Worm (Caenorhabditis elegans): ENCODE results near the gene ets-8.

ets-8 gene

DNA sequence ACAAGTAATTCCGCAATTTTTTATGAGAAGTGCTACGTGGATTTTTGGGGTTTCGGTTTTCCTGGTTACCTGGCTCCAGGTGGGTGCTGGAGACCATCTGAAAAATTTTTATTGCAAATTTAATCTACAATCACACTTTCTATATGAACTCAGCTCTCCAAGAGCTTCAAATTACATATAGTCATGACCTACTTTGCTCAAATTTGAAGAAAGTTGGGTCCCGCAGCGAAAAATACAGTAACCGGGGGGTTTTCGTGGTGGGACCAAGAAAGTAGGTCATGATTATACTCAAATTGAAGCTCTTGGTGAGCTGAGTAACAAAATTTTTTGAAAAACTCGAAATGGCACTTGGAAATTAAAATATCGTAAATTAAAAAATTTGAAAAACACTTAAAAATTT, at the start of gene ets-8:
ets-8 (minus strand) TSS at position 101 of the 400 bp plus-strand sequence.
- TF ChIP-seq zag-1 (tag; optimal IDR thresholded peaks at IDR 0.05) (no peak), nhr-67 (tag; optimal IDR thresholded peaks at IDR 0.05) (no peak), sea-2 (GFP tag; optimal IDR thresholded peaks at IDR 0.05) (no peak), nhr-25 (tag; optimal IDR thresholded peaks at IDR 0.05) (no peak), ama-1 (optimal IDR thresholded peaks at IDR 0.05) (no peak), jun-1 (tag; optimal IDR thresholded peaks at IDR 0.05) (no peak), nfya-1 (tag; optimal IDR thresholded peaks at IDR 0.05; ENCODE audit: insufficient read depth) (no peak), pqm-1 (tag; optimal IDR thresholded peaks at IDR 0.05) (no peak), elt-1 (tag; optimal IDR thresholded peaks at IDR 0.05) (no peak), ztf-11 (tag; optimal IDR thresholded peaks at IDR 0.05) (no peak), lin-39 (tag; optimal IDR thresholded peaks at IDR 0.05) (no peak), nhr-43 (tag; optimal IDR thresholded peaks at IDR 0.05; ENCODE audit: poor library complexity, severe bottlenecking) (no peak), nhr-11 (tag; optimal IDR thresholded peaks at IDR 0.05) (no peak), egl-27 (tag; optimal IDR thresholded peaks at IDR 0.05) (no peak), nhr-28 (tag; optimal IDR thresholded peaks at IDR 0.05) (no peak), ZK546.5 (tag; optimal IDR thresholded peaks at IDR 0.05) (no peak), ceh-82 (tag; optimal IDR thresholded peaks at IDR 0.05) (no peak), lsy-12 (tag; optimal IDR thresholded peaks at IDR 0.05) (no peak), hmg-11 (tag; optimal IDR thresholded peaks at IDR 0.05) (no peak), ceh-28 (tag; optimal IDR thresholded peaks at IDR 0.05) (no peak)

DNA sequence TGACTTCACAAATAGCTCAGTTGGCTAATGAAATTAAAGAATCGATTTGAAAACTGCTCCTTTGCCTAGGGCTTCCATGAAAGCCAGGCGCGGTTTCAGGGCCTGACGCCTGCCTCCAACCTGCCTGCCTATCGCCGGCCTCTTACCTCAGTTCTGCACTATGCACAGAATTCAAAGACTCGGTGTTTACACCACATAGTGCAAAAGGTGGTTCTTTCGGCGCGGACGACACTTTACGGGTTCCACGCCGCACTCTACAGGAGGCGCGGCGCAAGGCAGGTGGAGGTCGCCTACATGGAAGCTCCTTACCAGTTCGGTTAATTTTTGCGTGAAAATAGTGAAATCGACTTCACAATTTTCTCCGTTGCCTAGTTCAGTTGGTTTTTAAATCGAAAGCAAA, 49.5 kb upstream of the ets-8 start:
- TF ChIP-seq pha-4 (tag; optimal IDR thresholded peaks at IDR 0.05) = no peak
- TF ChIP-seq ceh-9 (tag; optimal IDR thresholded peaks at IDR 0.05) = no peak
- no peak for TF ChIP-seq nhr-77 (tag; optimal IDR thresholded peaks at IDR 0.05)
- no peak for TF ChIP-seq ceh-28 (tag; optimal IDR thresholded peaks at IDR 0.05)
- TF ChIP-seq nhr-67 (tag; optimal IDR thresholded peaks at IDR 0.05) = no peak
- TF ChIP-seq egl-5 (tag; optimal IDR thresholded peaks at IDR 0.05) = no peak

DNA sequence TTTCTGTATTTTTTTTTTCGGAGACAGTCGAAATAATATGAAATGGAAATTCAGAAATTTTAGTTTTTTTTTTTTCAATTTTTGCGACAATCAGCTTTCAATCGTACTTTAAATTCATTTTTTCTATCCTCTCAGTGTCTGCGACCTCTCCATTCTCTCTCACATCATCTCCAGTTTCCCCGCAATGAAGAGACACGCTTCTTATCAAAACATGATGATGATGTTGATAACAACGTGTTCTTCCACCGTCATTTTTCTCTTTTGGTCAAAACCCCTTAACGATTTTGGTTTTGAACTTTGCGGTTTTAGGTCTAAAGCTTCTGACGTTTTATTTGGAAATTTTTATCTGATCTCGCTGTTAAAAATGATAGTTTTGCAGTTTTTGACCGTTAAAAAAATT, 49.0 kb upstream of the ets-8 start:
- TF ChIP-seq fkh-10 (GFP tag; optimal IDR thresholded peaks at IDR 0.05) = no peak
- TF ChIP-seq nfya-1 (tag; optimal IDR thresholded peaks at IDR 0.05; ENCODE audit: insufficient read depth) = no peak
- no peak for TF ChIP-seq nhr-25 (tag; optimal IDR thresholded peaks at IDR 0.05)
- no peak for TF ChIP-seq egl-27 (tag; optimal IDR thresholded peaks at IDR 0.05)
- TF ChIP-seq ztf-11 (tag; optimal IDR thresholded peaks at IDR 0.05) = no peak
- TF ChIP-seq nhr-28 (tag; optimal IDR thresholded peaks at IDR 0.05) = no peak
- TF ChIP-seq nhr-12 (tag; optimal IDR thresholded peaks at IDR 0.05) = no peak
- TF ChIP-seq fkh-2 (tag; optimal IDR thresholded peaks at IDR 0.05) = no peak
- no peak for TF ChIP-seq lsy-12 (tag; optimal IDR thresholded peaks at IDR 0.05)

DNA sequence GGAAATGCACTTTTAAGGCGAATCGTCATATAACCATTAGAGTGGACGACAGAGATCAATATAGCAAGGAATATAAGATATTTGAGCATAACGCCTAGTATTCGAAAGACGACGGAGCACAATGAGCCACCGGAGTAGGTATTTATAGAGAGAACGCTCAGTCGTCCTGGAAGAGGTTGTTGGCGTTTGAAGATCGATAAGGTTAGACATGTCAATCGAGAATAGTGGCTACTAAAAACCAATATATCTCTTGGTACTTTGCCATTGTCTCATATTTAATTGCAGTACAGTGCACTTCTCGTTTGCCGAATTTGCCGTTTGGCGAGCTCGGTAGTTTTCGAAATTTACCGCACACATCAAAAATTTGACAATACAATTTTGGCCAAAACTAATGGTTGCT, 47.7 kb upstream of the ets-8 start, which contains the start of gene dsl-1:
dsl-1 (minus strand) TSS at position 101 of the 400 bp plus-strand sequence.
- TF ChIP-seq nhr-76 (tag; optimal IDR thresholded peaks at IDR 0.05) = no peak
- TF ChIP-seq nhr-11 (tag; optimal IDR thresholded peaks at IDR 0.05) = no peak
- no peak for TF ChIP-seq nhr-12 (tag; optimal IDR thresholded peaks at IDR 0.05)
- TF ChIP-seq nhr-43 (tag; optimal IDR thresholded peaks at IDR 0.05; ENCODE audit: poor library complexity, severe bottlenecking) = no peak
- TF ChIP-seq aly-2 (tag; optimal IDR thresholded peaks at IDR 0.05) = no peak
- no peak for TF ChIP-seq ztf-11 (tag; optimal IDR thresholded peaks at IDR 0.05)
- no peak for TF ChIP-seq unc-62 (GFP tag; optimal IDR thresholded peaks at IDR 0.05)
- no peak for TF ChIP-seq pha-4 (tag; optimal IDR thresholded peaks at IDR 0.05)
- no peak for TF ChIP-seq fkh-10 (GFP tag; optimal IDR thresholded peaks at IDR 0.05)
- no peak for TF ChIP-seq fos-1 (tag; optimal IDR thresholded peaks at IDR 0.05)
- no peak for TF ChIP-seq unc-39 (tag; optimal IDR thresholded peaks at IDR 0.05)
- no peak for TF ChIP-seq ceh-16 (tag; optimal IDR thresholded peaks at IDR 0.05)
- TF ChIP-seq egl-27 (tag; optimal IDR thresholded peaks at IDR 0.05) = no peak
- TF ChIP-seq pqm-1 (tag; optimal IDR thresholded peaks at IDR 0.05) = no peak
- no peak for TF ChIP-seq nhr-28 (tag; optimal IDR thresholded peaks at IDR 0.05)
- TF ChIP-seq lin-39 (tag; optimal IDR thresholded peaks at IDR 0.05) = no peak
- TF ChIP-seq mml-1 (tag; optimal IDR thresholded peaks at IDR 0.05) = no peak
- no peak for TF ChIP-seq ZK546.5 (tag; optimal IDR thresholded peaks at IDR 0.05)
- no peak for TF ChIP-seq nhr-67 (tag; optimal IDR thresholded peaks at IDR 0.05)

DNA sequence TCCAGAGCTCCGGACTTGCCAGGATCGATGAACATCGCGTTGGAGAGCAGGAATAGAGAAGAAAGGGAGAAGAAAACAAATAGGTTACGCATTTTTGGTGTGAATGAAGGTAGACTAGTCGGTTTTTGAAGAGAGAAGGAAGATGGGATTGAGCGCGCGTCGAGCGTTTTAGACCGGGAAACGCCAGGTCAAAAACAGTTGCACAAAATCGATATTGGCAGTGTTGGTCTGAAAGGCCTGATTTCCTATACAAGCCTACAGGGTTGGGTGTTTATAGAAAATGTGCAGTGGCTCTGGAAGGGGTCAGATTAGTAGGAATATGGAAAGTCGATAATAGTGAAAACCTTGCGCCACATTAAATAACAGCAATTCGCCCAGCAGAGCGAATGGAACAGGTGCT, 44.6 kb upstream of the ets-8 start, which contains the start of gene dsl-2:
dsl-2 (minus strand) TSS at position 101 of the 400 bp plus-strand sequence.
- no peak for TF ChIP-seq daf-12 (tag; optimal IDR thresholded peaks at IDR 0.05)
- no peak for TF ChIP-seq nhr-67 (tag; optimal IDR thresholded peaks at IDR 0.05)
- no peak for TF ChIP-seq ceh-28 (tag; optimal IDR thresholded peaks at IDR 0.05)
- no peak for TF ChIP-seq aly-2 (tag; optimal IDR thresholded peaks at IDR 0.05)
- no peak for TF ChIP-seq ZK546.5 (tag; optimal IDR thresholded peaks at IDR 0.05)
- no peak for TF ChIP-seq sea-2 (GFP tag; optimal IDR thresholded peaks at IDR 0.05)
- no peak for TF ChIP-seq lin-39 (tag; optimal IDR thresholded peaks at IDR 0.05)
- no peak for TF ChIP-seq tbx-2 (tag; optimal IDR thresholded peaks at IDR 0.05)
- no peak for TF ChIP-seq lsy-12 (tag; optimal IDR thresholded peaks at IDR 0.05)
- TF ChIP-seq mml-1 (tag; optimal IDR thresholded peaks at IDR 0.05) = no peak
- TF ChIP-seq nhr-237 (tag; optimal IDR thresholded peaks at IDR 0.05) = no peak
- TF ChIP-seq unc-39 (tag; optimal IDR thresholded peaks at IDR 0.05) = no peak
- no peak for TF ChIP-seq nhr-25 (tag; optimal IDR thresholded peaks at IDR 0.05)
- no peak for TF ChIP-seq ceh-16 (tag; optimal IDR thresholded peaks at IDR 0.05)
- TF ChIP-seq R02D3.7 (tag; optimal IDR thresholded peaks at IDR 0.05) = no peak
